Worm (Caenorhabditis elegans) whole organism, L3 larva: ENCODE measurements around the gene C48D1.9.

Source experiments
- R02D3.7 ChIP-seq: fragments of 150-350 bp; optimal IDR thresholded peaks from 2 replicates; lab custom pipeline; 2014; ENCODE audit warnings: missing biosample characterization, missing genetic modification characterization
- ceh-82 ChIP-seq: fragments of 150-350 bp; optimal IDR thresholded peaks from 2 replicates; lab custom pipeline; 2014; ENCODE audit warnings: missing biosample characterization, missing genetic modification characterization
- ceh-9 ChIP-seq: sonication (generic microtip); optimal IDR thresholded peaks from 2 replicates; lab custom pipeline; 2018; ENCODE audit warnings: missing biosample characterization, missing genetic modification characterization
- daf-12 ChIP-seq: fragments of 150-350 bp; optimal IDR thresholded peaks from 2 replicates; lab custom pipeline; 2014; ENCODE audit warnings: missing biosample characterization, missing genetic modification reagents, missing genetic modification characterization
- egl-5 ChIP-seq: fragments of 150-350 bp; optimal IDR thresholded peaks from 2 replicates; lab custom pipeline; 2017; ENCODE audit warnings: missing biosample characterization, missing genetic modification reagents, missing genetic modification characterization, inconsistent platforms
- elt-2 ChIP-seq: sonication (generic microtip); optimal IDR thresholded peaks from 2 replicates; lab custom pipeline; 2016; ENCODE audit warnings: missing genetic modification reagents, mild to moderate bottlenecking, missing genetic modification characterization, missing compliant biosample characterization
- elt-3 ChIP-seq, 3 experiments: fragments of 150-350 bp in 1 of 3; sonication (generic microtip) in 2 of 3; optimal IDR thresholded peaks; 2 replicates in 2 of 3; 4 replicates in 1 of 3; lab custom pipeline; 2014 to 2017; ENCODE audit warnings: missing biosample characterization in 3 of 3, missing genetic modification characterization in 3 of 3
- eor-1 ChIP-seq, 2 experiments: fragments of 150-350 bp; optimal IDR thresholded peaks; 2 replicates each; lab custom pipeline; 2014 to 2018; ENCODE audit warnings: missing biosample characterization in 2 of 2, missing genetic modification characterization in 2 of 2
- fkh-2 ChIP-seq: fragments of 150-350 bp; optimal IDR thresholded peaks from 2 replicates; lab custom pipeline; 2014; ENCODE audit warnings: missing biosample characterization, missing genetic modification reagents, missing genetic modification characterization
- hmg-11 ChIP-seq: sonication (generic microtip); optimal IDR thresholded peaks from 2 replicates; lab custom pipeline; 2016; ENCODE audit warnings: missing genetic modification characterization, missing compliant biosample characterization
- jun-1 ChIP-seq: fragments of 150-350 bp; optimal IDR thresholded peaks from 2 replicates; lab custom pipeline; 2014; ENCODE audit warnings: missing biosample characterization, missing genetic modification reagents, missing genetic modification characterization
- lin-15B ChIP-seq: fragments of 150-350 bp; optimal IDR thresholded peaks from 2 replicates; lab custom pipeline; 2014; ENCODE audit warnings: missing biosample characterization, missing genetic modification characterization
- lin-39 ChIP-seq: fragments of 150-350 bp; optimal IDR thresholded peaks from 2 replicates; lab custom pipeline; 2018; ENCODE audit warnings: missing biosample characterization, missing genetic modification reagents, missing genetic modification characterization
- lsy-12 ChIP-seq: sonication (generic microtip); optimal IDR thresholded peaks from 2 replicates; lab custom pipeline; 2016; ENCODE audit warnings: mild to moderate bottlenecking, missing genetic modification characterization, missing compliant biosample characterization
- mml-1 ChIP-seq: fragments of 150-350 bp; sonication (generic microtip); optimal IDR thresholded peaks from 3 replicates; lab custom pipeline; 2014; ENCODE audit warnings: missing biosample characterization, missing genetic modification characterization
- nfya-1 ChIP-seq: sonication (generic microtip); optimal IDR thresholded peaks from 2 replicates; lab custom pipeline; 2017; ENCODE audit warnings: missing genetic modification characterization, mild to moderate bottlenecking, missing compliant biosample characterization, antibody characterized with exemption, moderate library complexity; ENCODE audit not compliant: insufficient read depth
- nhr-11 ChIP-seq: fragments of 150-350 bp; optimal IDR thresholded peaks from 2 replicates; lab custom pipeline; 2014; ENCODE audit warnings: missing biosample characterization, missing genetic modification characterization
- nhr-237 ChIP-seq: fragments of 150-350 bp; optimal IDR thresholded peaks from 2 replicates; lab custom pipeline; 2014; ENCODE audit warnings: missing biosample characterization, missing genetic modification characterization
- nhr-28 ChIP-seq: fragments of 150-350 bp; optimal IDR thresholded peaks from 2 replicates; lab custom pipeline; 2014; ENCODE audit warnings: missing biosample characterization, missing genetic modification characterization
- nhr-43 ChIP-seq: sonication (generic microtip); optimal IDR thresholded peaks from 2 replicates; lab custom pipeline; 2016; ENCODE audit warnings: mild to moderate bottlenecking, missing genetic modification characterization, missing compliant biosample characterization; ENCODE audit not compliant: poor library complexity, severe bottlenecking
- nhr-67 ChIP-seq: fragments of 150-350 bp; optimal IDR thresholded peaks from 2 replicates; lab custom pipeline; 2014; ENCODE audit warnings: missing biosample characterization, missing genetic modification characterization
- nhr-76 ChIP-seq: fragments of 150-350 bp; sonication (generic microtip); optimal IDR thresholded peaks from 5 replicates; lab custom pipeline; 2014; ENCODE audit warnings: missing biosample characterization, missing genetic modification characterization
- nhr-77 ChIP-seq: fragments of 150-350 bp; optimal IDR thresholded peaks from 2 replicates; lab custom pipeline; 2014; ENCODE audit warnings: missing biosample characterization, missing genetic modification characterization
- pha-4 ChIP-seq: fragments of 150-350 bp; optimal IDR thresholded peaks from 2 replicates; lab custom pipeline; 2014; ENCODE audit warnings: missing biosample characterization, missing genetic modification reagents, missing genetic modification characterization
- pqm-1 ChIP-seq: fragments of 150-350 bp; optimal IDR thresholded peaks from 2 replicates; lab custom pipeline; 2017; ENCODE audit warnings: missing biosample characterization, missing genetic modification characterization, inconsistent platforms
- skn-1 ChIP-seq: fragments of 150-350 bp; optimal IDR thresholded peaks from 2 replicates; lab custom pipeline; 2014; ENCODE audit warnings: missing biosample characterization, missing genetic modification characterization
- tbx-2 ChIP-seq: sonication (generic microtip); optimal IDR thresholded peaks from 2 replicates; lab custom pipeline; 2016; ENCODE audit warnings: mild to moderate bottlenecking, missing genetic modification characterization, missing compliant biosample characterization
- unc-39 ChIP-seq: sonication (generic microtip); optimal IDR thresholded peaks from 4 replicates; lab custom pipeline; 2017; ENCODE audit warnings: missing biosample characterization, missing genetic modification characterization
- unc-62 ChIP-seq: fragments of 150-350 bp; sonication (generic microtip); optimal IDR thresholded peaks from 4 replicates; lab custom pipeline; 2014; ENCODE audit warnings: missing biosample characterization, missing genetic modification reagents, missing genetic modification characterization
- ztf-11 ChIP-seq: fragments of 150-350 bp; optimal IDR thresholded peaks from 2 replicates; lab custom pipeline; 2014; ENCODE audit warnings: missing biosample characterization, missing genetic modification characterization
- ztf-4 ChIP-seq: fragments of 150-350 bp; optimal IDR thresholded peaks from 2 replicates; lab custom pipeline; 2014; ENCODE audit warnings: missing biosample characterization, missing genetic modification characterization

The C48D1.9 gene

ce11 chrIV:13209566-13209965, at the start of gene C48D1.9:
C48D1.9 (minus strand) TSS chrIV:13209666.
- TF ChIP-seq nfya-1 = no peak
- no peak for TF ChIP-seq nhr-43 (tag; lab: Kevin White, UChicago)
- TF ChIP-seq ztf-11 (tag; lab: Kevin White, UChicago) = no peak
- no peak for TF ChIP-seq pqm-1 (tag; lab: Kevin White, UChicago)
- TF ChIP-seq tbx-2 (tag; lab: Kevin White, UChicago) = no peak
- no peak for TF ChIP-seq ceh-9 (tag; lab: Kevin White, UChicago)
- TF ChIP-seq unc-62 (GFP tag; lab: Kevin White, UChicago) = no peak
- TF ChIP-seq egl-5 (tag; lab: Kevin White, UChicago) = no peak
- TF ChIP-seq lsy-12 = no peak
- no peak for TF ChIP-seq elt-3 (tag; optimal IDR thresholded peaks at IDR 0.05; lab: Kevin White, UChicago)
- TF ChIP-seq fkh-2 (tag; lab: Kevin White, UChicago) = no peak
- TF ChIP-seq R02D3.7 (tag; lab: Kevin White, UChicago) = no peak
- TF ChIP-seq lin-15B (tag; lab: Kevin White, UChicago) = no peak
- no peak for TF ChIP-seq skn-1 (tag; lab: Kevin White, UChicago)
- no peak for TF ChIP-seq elt-2 (tag; lab: Kevin White, UChicago)

ce11 chrIV:13258872-13259271, 49.4 kb upstream of the C48D1.9 start, which contains the start of gene JC8.16:
JC8.16 (plus strand) TSS chrIV:13259172.
- TF ChIP-seq elt-3 (tag; optimal IDR thresholded peaks at IDR 0.05; lab: Kevin White, UChicago) (no peak), egl-5 (tag; lab: Kevin White, UChicago) (no peak), daf-12 (no peak), nfya-1 (no peak)
- TF ChIP-seq, all 47 proteins: peak for 0

- TF ChIP-seq ceh-82 (tag; lab: Kevin White, UChicago) (no peak), nhr-11 (tag; lab: Kevin White, UChicago) (no peak), ztf-11 (tag; lab: Kevin White, UChicago) (no peak), nhr-77 (tag; lab: Kevin White, UChicago) (no peak)
Observed at ce11 chrIV:13255886-13256285, 46.4 kb upstream of the C48D1.9 start, which contains the start of gene bus-12. bus-12 (plus strand) TSS chrIV:13256186.

- TF ChIP-seq nhr-237 = no peak
- no peak for TF ChIP-seq nhr-11 (tag; lab: Kevin White, UChicago)
- TF ChIP-seq fkh-2 (tag; lab: Kevin White, UChicago) = no peak
- TF ChIP-seq pqm-1 (tag; lab: Kevin White, UChicago) = peak; percentile 92
- TF ChIP-seq unc-39 (tag; lab: Kevin White, UChicago) = no peak
- TF ChIP-seq pha-4 = peak; percentile 52
- no peak for TF ChIP-seq nhr-28 (tag; lab: Kevin White, UChicago)
- TF ChIP-seq hmg-11 (tag; lab: Kevin White, UChicago) = no peak
- peak; percentile 24 for TF ChIP-seq nfya-1
- TF ChIP-seq nhr-67 = no peak
- TF ChIP-seq ztf-11 (tag; lab: Kevin White, UChicago) = no peak
- TF ChIP-seq egl-5 (tag; lab: Kevin White, UChicago) = peak; percentile 73
- no peak for TF ChIP-seq elt-3 (tag; optimal IDR thresholded peaks at IDR 0.05; lab: Kevin White, UChicago)
- TF ChIP-seq eor-1 (tag; optimal IDR thresholded peaks at IDR 0.05; lab: Kevin White, UChicago) = no peak
- TF ChIP-seq ceh-82 (tag; lab: Kevin White, UChicago) = no peak
- TF ChIP-seq elt-2 (tag; lab: Kevin White, UChicago) = peak; percentile 98
- peak; percentile 61 for TF ChIP-seq jun-1 (tag; lab: Kevin White, UChicago)
- TF ChIP-seq lin-39 (tag; lab: Kevin White, UChicago) = peak; percentile 5
- no peak for TF ChIP-seq mml-1 (tag; lab: Kevin White, UChicago)
- no peak for TF ChIP-seq ztf-4 (tag; lab: Kevin White, UChicago)
Observed at ce11 chrIV:13253841-13254240, 44.4 kb upstream of the C48D1.9 start, which contains the start of gene ttr-45. ttr-45 (plus strand) TSS chrIV:13254225.

ce11 chrIV:13252211-13252610, 42.7 kb upstream of the C48D1.9 start, which contains the start of gene ttr-51:
ttr-51 (minus strand) TSS chrIV:13252311.
- TF ChIP-seq pqm-1 (tag; lab: Kevin White, UChicago) = peak; percentile 57
- TF ChIP-seq nhr-76 (tag; lab: Kevin White, UChicago) = no peak
- TF ChIP-seq elt-2 (tag; lab: Kevin White, UChicago) = peak; percentile 41
